Fruit fly (Drosophila melanogaster): ENCODE data around the gene Tsp.

The Tsp gene

DNA sequence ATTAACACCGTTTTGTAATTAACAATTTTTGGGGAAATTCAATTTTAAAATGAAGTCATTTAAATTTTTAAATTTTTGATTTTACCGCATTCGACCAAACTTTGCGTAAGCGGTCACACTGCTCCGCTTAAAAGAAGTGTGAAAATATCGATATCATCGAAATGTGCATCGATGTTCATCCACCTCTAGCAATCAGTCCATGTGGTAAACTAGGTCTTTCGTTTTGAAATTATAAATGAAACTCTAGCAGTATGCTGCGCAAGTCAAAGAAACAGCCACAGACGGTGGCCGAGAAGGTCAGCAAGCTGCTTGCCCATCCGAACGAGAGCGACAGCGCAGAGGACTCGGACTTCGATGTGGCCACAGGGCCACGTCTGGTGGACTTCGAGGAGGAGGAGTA, 8.6 kb upstream of the Tsp start, which contains the start of gene Aatf (continued):
- TF ChIP-seq H2.0 (GFP tag; IDR thresholded peaks at IDR 0.05), result no peak
- no peak for TF ChIP-seq esg (GFP tag; conservative IDR thresholded peaks at IDR 0.05)
- no peak for TF ChIP-seq Fer2 (tag; optimal IDR thresholded peaks at IDR 0.05)
- peak; percentile 82; the same call in 2 of the 3 replicates for TF ChIP-seq Opbp (GFP tag; IDR thresholded peaks at IDR 0.05; ENCODE audit: partially characterized antibody)
- TF ChIP-seq Nf-YC (tag; optimal IDR thresholded peaks at IDR 0.05), result no peak
- TF ChIP-seq NC2β (GFP tag; optimal IDR thresholded peaks at IDR 0.05), result no peak
- no peak for TF ChIP-seq CG17568 (GFP tag; optimal IDR thresholded peaks at IDR 0.05)
- TF ChIP-seq CG30403 (GFP tag; optimal IDR thresholded peaks at IDR 0.05), result no peak
- no peak for TF ChIP-seq fu2 (GFP tag; optimal IDR thresholded peaks at IDR 0.05)
- no peak for TF ChIP-seq Hr39 (optimal IDR thresholded peaks at IDR 0.05)
- no peak for TF ChIP-seq CG2678 (tag; optimal IDR thresholded peaks at IDR 0.05)
- TF ChIP-seq C15 (GFP tag; IDR thresholded peaks at IDR 0.05), result no peak
- TF ChIP-seq CG18011 (GFP tag; optimal IDR thresholded peaks at IDR 0.05), result no peak
- TF ChIP-seq CG11456 (GFP tag; IDR thresholded peaks at IDR 0.05), result no peak
- no peak for TF ChIP-seq dimm (GFP tag; IDR thresholded peaks at IDR 0.05)
- TF ChIP-seq sr (GFP tag; IDR thresholded peaks at IDR 0.05), result no peak
- TF ChIP-seq ara (GFP tag; IDR thresholded peaks at IDR 0.05), result no peak
- no peak for TF ChIP-seq CG31388 (GFP tag; optimal IDR thresholded peaks at IDR 0.05)
- TF ChIP-seq btn (GFP tag; optimal IDR thresholded peaks at IDR 0.05), result no peak
- no peak for TF ChIP-seq dmrt11E (tag; optimal IDR thresholded peaks at IDR 0.05)
- TF ChIP-seq sim (GFP tag; IDR thresholded peaks at IDR 0.05), result no peak
- no peak for TF ChIP-seq CG2875 (GFP tag; optimal IDR thresholded peaks at IDR 0.05)
- TF ChIP-seq CG10565 (GFP tag; optimal IDR thresholded peaks at IDR 0.05), result no peak
- no peak for TF ChIP-seq repo (GFP tag; optimal IDR thresholded peaks at IDR 0.05)
- peak; percentile 88 for TF ChIP-seq pzg (GFP tag; optimal IDR thresholded peaks at IDR 0.05)
- TF ChIP-seq CG33213 (GFP tag; optimal IDR thresholded peaks at IDR 0.05), result peak; percentile 28
- TF ChIP-seq hkb (optimal IDR thresholded peaks at IDR 0.05), result no peak
- TF ChIP-seq hkb (GFP tag; IDR thresholded peaks at IDR 0.05), result no peak
- TF ChIP-seq HHEX (GFP tag; optimal IDR thresholded peaks at IDR 0.05), result no peak
- no peak for TF ChIP-seq Oaz (GFP tag; IDR thresholded peaks at IDR 0.05)
- TF ChIP-seq Bteb2 (GFP tag; optimal IDR thresholded peaks at IDR 0.05), result peak; percentile 15
- TF ChIP-seq vfl (GFP tag; optimal IDR thresholded peaks at IDR 0.05), result no peak
- TF ChIP-seq CG2712 (tag; optimal IDR thresholded peaks at IDR 0.05), result peak; percentile 14
- peak; percentile 97 for TF ChIP-seq Sry-δ (GFP tag; optimal IDR thresholded peaks at IDR 0.05)
- TF ChIP-seq BEAF-32 (GFP tag; optimal IDR thresholded peaks at IDR 0.05), result peak; percentile 88
- TF ChIP-seq CG8924 (tag; optimal IDR thresholded peaks at IDR 0.05), result no peak
- peak in 1 of 3 experiments; percentile 15 for TF ChIP-seq Stat92E (GFP tag; optimal IDR thresholded peaks at IDR 0.05)
- TF ChIP-seq CG2120 (GFP tag; optimal IDR thresholded peaks at IDR 0.05), result peak; percentile 7
- TF ChIP-seq CG6791 (GFP tag; IDR thresholded peaks at IDR 0.05; ENCODE audit: partially characterized antibody), result peak; percentile 78
- TF ChIP-seq CG13775 (GFP tag; optimal IDR thresholded peaks at IDR 0.05), result no peak
- no peak for TF ChIP-seq danr (GFP tag; IDR thresholded peaks at IDR 0.05)
- TF ChIP-seq unpg (GFP tag; optimal IDR thresholded peaks at IDR 0.05), result no peak
- TF ChIP-seq peb (GFP tag; IDR thresholded peaks at IDR 0.05), result no peak
- TF ChIP-seq Drgx (GFP tag; IDR thresholded peaks at IDR 0.05), result no peak
- no peak for TF ChIP-seq CG16815 (GFP tag; optimal IDR thresholded peaks at IDR 0.05)
- no peak for TF ChIP-seq gt (GFP tag; IDR thresholded peaks at IDR 0.05)
- peak; percentile 84 for TF ChIP-seq MBD-R2 (GFP tag; IDR thresholded peaks at IDR 0.05)
- no peak for TF ChIP-seq da (GFP tag; optimal IDR thresholded peaks at IDR 0.05)
- 0 out of 2 replicates have a peak, but pooled peaks have one; percentile 33 for TF ChIP-seq Atf6 (GFP tag; IDR thresholded peaks at IDR 0.05)
- TF ChIP-seq CG5245 (GFP tag; optimal IDR thresholded peaks at IDR 0.05), result no peak
- TF ChIP-seq ind (GFP tag; optimal IDR thresholded peaks at IDR 0.05), result no peak
- TF ChIP-seq Ada2b (GFP tag; IDR thresholded peaks at IDR 0.05), result no peak
- TF ChIP-seq CG15514 (GFP tag; optimal IDR thresholded peaks at IDR 0.05), result peak; percentile 71
